Worm (Caenorhabditis elegans): Measurements from ENCODE around the gene arrd-25.

The arrd-25 gene

ce11 chrX:14084230-14084629, 50.6 kb downstream of the arrd-25 start, which contains the start of gene C33G3.6:
TSS of gene C33G3.6 (minus strand) at chrX:14084330.
- TF ChIP-seq ztf-11 (tag; optimal IDR thresholded peaks at IDR 0.05): no peak
- TF ChIP-seq elt-3 (tag; optimal IDR thresholded peaks at IDR 0.05): no peak
- TF ChIP-seq aly-2 (tag; optimal IDR thresholded peaks at IDR 0.05): no peak
- no peak for TF ChIP-seq nhr-12 (tag; optimal IDR thresholded peaks at IDR 0.05)
- no peak for TF ChIP-seq sem-4 (tag; optimal IDR thresholded peaks at IDR 0.05)
- TF ChIP-seq Y55F3AM.14 (GFP tag; optimal IDR thresholded peaks at IDR 0.05): no peak
- no peak for TF ChIP-seq mbf-1 (tag; optimal IDR thresholded peaks at IDR 0.05)
- TF ChIP-seq nhr-23 (tag; optimal IDR thresholded peaks at IDR 0.05): no peak
- TF ChIP-seq unc-39 (tag; optimal IDR thresholded peaks at IDR 0.05): no peak
- no peak for TF ChIP-seq nhr-77 (tag; optimal IDR thresholded peaks at IDR 0.05)
- TF ChIP-seq fos-1 (tag; optimal IDR thresholded peaks at IDR 0.05): no peak
- TF ChIP-seq peb-1 (tag; optimal IDR thresholded peaks at IDR 0.05): no peak
- TF ChIP-seq snpc-4 (tag; optimal IDR thresholded peaks at IDR 0.05): no peak
- TF ChIP-seq nhr-25 (tag; optimal IDR thresholded peaks at IDR 0.05): no peak
- TF ChIP-seq R02D3.7 (tag; optimal IDR thresholded peaks at IDR 0.05): no peak
- TF ChIP-seq nhr-10 (tag; optimal IDR thresholded peaks at IDR 0.05): no peak
- TF ChIP-seq lin-39 (tag; optimal IDR thresholded peaks at IDR 0.05): no peak
- TF ChIP-seq mdl-1 (tag; optimal IDR thresholded peaks at IDR 0.05): no peak

ce11 chrX:14085208-14085607, 51.6 kb downstream of the arrd-25 start, which contains the start of gene F16B12.1:
TSS of gene F16B12.1 (plus strand) at chrX:14085508.
- no peak for TF ChIP-seq lsy-2 (tag; optimal IDR thresholded peaks at IDR 0.05)
- no peak for TF ChIP-seq mdl-1 (tag; optimal IDR thresholded peaks at IDR 0.05)
- no peak for TF ChIP-seq mbf-1 (tag; optimal IDR thresholded peaks at IDR 0.05)
- TF ChIP-seq nhr-10 (tag; optimal IDR thresholded peaks at IDR 0.05): no peak
- no peak for TF ChIP-seq sem-4 (tag; optimal IDR thresholded peaks at IDR 0.05)
- no peak for TF ChIP-seq F13H6.1 (tag; optimal IDR thresholded peaks at IDR 0.05)
- no peak for TF ChIP-seq skn-1 (tag; optimal IDR thresholded peaks at IDR 0.05)
- no peak for TF ChIP-seq nhr-11 (tag; optimal IDR thresholded peaks at IDR 0.05)
- TF ChIP-seq dmd-4 (tag; optimal IDR thresholded peaks at IDR 0.05): no peak
- TF ChIP-seq ceh-82 (tag; optimal IDR thresholded peaks at IDR 0.05): no peak
- no peak for TF ChIP-seq nhr-23 (tag; optimal IDR thresholded peaks at IDR 0.05)
- TF ChIP-seq elt-3 (tag; optimal IDR thresholded peaks at IDR 0.05): no peak
- no peak for TF ChIP-seq nhr-21 (tag; optimal IDR thresholded peaks at IDR 0.05)

Measured in whole organism, L2 larva.